Worm (Caenorhabditis elegans) whole organism, young adult: ENCODE results near the gene T24D8.6.

Source experiments
- aptf-3 ChIP-seq: fragments of 200-800 bp; sonication (Bioruptor generic); IDR thresholded peaks from 2 replicates; pipeline ENCODE4 v1.3.6; 2022; ENCODE audit warnings: missing genetic modification characterization, missing compliant biosample characterization
- attf-3 ChIP-seq: fragments of 200-800 bp; sonication (Bioruptor generic); conservative IDR thresholded peaks from 2 replicates; pipeline ENCODE4 v1.3.6; 2022; ENCODE audit warnings: missing genetic modification reagents, missing genetic modification characterization, missing compliant biosample characterization
- attf-5 ChIP-seq: fragments of 200-800 bp; sonication (Bioruptor generic); optimal IDR thresholded peaks from 2 replicates; lab custom pipeline; 2018; ENCODE audit warnings: mild to moderate bottlenecking, missing genetic modification characterization, missing compliant biosample characterization
- lin-26 ChIP-seq: fragments of 200-800 bp; sonication (Bioruptor generic); IDR thresholded peaks from 2 replicates; pipeline ENCODE4 v1.3.6; 2022; ENCODE audit warnings: missing genetic modification reagents, missing genetic modification characterization, missing compliant biosample characterization
- lin-54 ChIP-seq: fragments of 200-800 bp; sonication (Bioruptor generic); optimal IDR thresholded peaks from 2 replicates; lab custom pipeline; 2018; ENCODE audit warnings: mild to moderate bottlenecking, missing genetic modification characterization, missing compliant biosample characterization
- snpc-4 ChIP-seq, 5 experiments: fragments of 150-350 bp in 1 of 5; sonication (generic microtip) in 4 of 5; optimal IDR thresholded peaks; 2 replicates each; lab custom pipeline; 2014 to 2018; ENCODE audit warnings: missing genetic modification characterization in 5 of 5, missing biosample characterization in 3 of 5, antibody characterized with exemption in 2 of 5, mild to moderate bottlenecking in 2 of 5, missing compliant biosample characterization in 2 of 5, missing genotype in 2 of 5, moderate library complexity in 2 of 5, missing genetic modification reagents in 1 of 5

ce11 chrX:2359797-2360196 is 6.0 kb downstream of the T24D8.6 start, which contains the start of gene lgc-40:
- TF ChIP-seq lin-54 (GFP tag; lab: Kevin White, UChicago) (no peak), aptf-3 (GFP tag; lab: Robert Waterston, UW) (no peak), attf-3 (GFP tag; lab: Robert Waterston, UW) (no peak), lin-26 (no peak), snpc-4 (GFP tag; optimal IDR thresholded peaks at IDR 0.05; lab: Kevin White, UChicago) (no peak), snpc-4 (tag; optimal IDR thresholded peaks at IDR 0.05; lab: Kevin White, UChicago) (no peak), attf-5 (GFP tag; lab: Kevin White, UChicago) (no peak)
